Worm (Caenorhabditis elegans) whole organism, late embryonic: Measurements from ENCODE around the gene cyp-33D1.

ENCODE experiments used
- K02D7.2 ChIP-seq: sonication (generic microtip); optimal IDR thresholded peaks from 2 replicates; lab custom pipeline; 2017; ENCODE audit warnings: mild to moderate bottlenecking, missing genetic modification characterization, missing compliant biosample characterization
- Y22D7AL.16 ChIP-seq: sonication (generic microtip); optimal IDR thresholded peaks from 2 replicates; lab custom pipeline; 2016; ENCODE audit warnings: missing genetic modification characterization, missing compliant biosample characterization
- dve-1 ChIP-seq: sonication (generic microtip); optimal IDR thresholded peaks from 2 replicates; lab custom pipeline; 2017; ENCODE audit warnings: antibody characterized with exemption, mild to moderate bottlenecking, missing genetic modification characterization, missing compliant biosample characterization
- fkh-10 ChIP-seq: fragments of 150-350 bp; optimal IDR thresholded peaks from 2 replicates; lab custom pipeline; 2014; ENCODE audit warnings: missing biosample characterization, missing genetic modification reagents, missing genetic modification characterization
- hlh-13 ChIP-seq: fragments of 200-800 bp; sonication (Bioruptor generic); optimal IDR thresholded peaks from 2 replicates; lab custom pipeline; 2018; ENCODE audit warnings: mild to moderate bottlenecking, missing genetic modification characterization, missing compliant biosample characterization
- hlh-30 ChIP-seq: sonication (generic microtip); optimal IDR thresholded peaks from 2 replicates; lab custom pipeline; 2017; ENCODE audit warnings: antibody characterized with exemption, missing genetic modification characterization, missing compliant biosample characterization; ENCODE audit not compliant: insufficient read depth
- nhr-11 ChIP-seq: fragments of 150-350 bp; optimal IDR thresholded peaks from 2 replicates; lab custom pipeline; 2014; ENCODE audit warnings: missing biosample characterization, missing genetic modification characterization
- odd-2 ChIP-seq: sonication (generic microtip); optimal IDR thresholded peaks from 2 replicates; lab custom pipeline; 2017; ENCODE audit warnings: antibody characterized with exemption, mild to moderate bottlenecking, missing genetic modification characterization, missing compliant biosample characterization
- pha-4 ChIP-seq: fragments of 150-350 bp; optimal IDR thresholded peaks from 2 replicates; lab custom pipeline; 2018; ENCODE audit warnings: missing biosample characterization, missing genetic modification reagents, missing genetic modification characterization
- sox-4 ChIP-seq: sonication (generic microtip); optimal IDR thresholded peaks from 2 replicates; lab custom pipeline; 2017; ENCODE audit warnings: mild to moderate bottlenecking, missing genetic modification characterization, inconsistent platforms, missing compliant biosample characterization
- syd-9 ChIP-seq: sonication (generic microtip); optimal IDR thresholded peaks from 2 replicates; lab custom pipeline; 2016; ENCODE audit warnings: mild to moderate bottlenecking, missing genetic modification characterization, moderate library complexity, missing compliant biosample characterization
- tbx-2 ChIP-seq: sonication (generic microtip); optimal IDR thresholded peaks from 2 replicates; lab custom pipeline; 2016; ENCODE audit warnings: missing genetic modification characterization, missing compliant biosample characterization

DNA sequence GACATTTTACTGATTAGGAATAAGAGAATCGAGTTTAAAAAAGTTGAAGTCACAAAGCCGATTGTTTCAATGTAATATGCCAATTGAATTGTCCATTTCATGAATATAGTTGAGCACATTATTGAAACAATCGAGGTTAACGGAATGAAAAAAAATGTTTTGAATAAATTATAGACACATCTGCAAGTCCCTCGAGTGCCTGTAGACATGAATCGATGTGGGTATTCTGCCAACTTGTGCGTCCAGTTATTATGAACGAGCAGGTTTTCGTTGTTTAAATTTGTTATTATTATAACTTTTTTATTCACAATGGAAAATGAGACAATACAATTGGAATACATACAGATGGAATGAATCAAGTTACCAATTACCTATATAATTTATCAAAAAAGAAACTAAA, 17.3 kb downstream of the cyp-33D1 start, which contains the start of gene str-99:
- TF ChIP-seq Y22D7AL.16 (tag; lab: Kevin White, UChicago) (no peak), hlh-13 (GFP tag; lab: Kevin White, UChicago) (no peak), nhr-11 (tag; lab: Kevin White, UChicago) (no peak), fkh-10 (GFP tag; lab: Kevin White, UChicago) (no peak), sox-4 (no peak), syd-9 (no peak), K02D7.2 (tag; lab: Kevin White, UChicago) (no peak), dve-1 (tag; lab: Kevin White, UChicago) (no peak), hlh-30 (no peak), odd-2 (tag; lab: Kevin White, UChicago) (no peak), tbx-2 (tag; lab: Kevin White, UChicago) (no peak), pha-4 (tag; lab: Kevin White, UChicago) (no peak)
